Worm (Caenorhabditis elegans): ENCODE results near the gene lron-12.

DNA sequence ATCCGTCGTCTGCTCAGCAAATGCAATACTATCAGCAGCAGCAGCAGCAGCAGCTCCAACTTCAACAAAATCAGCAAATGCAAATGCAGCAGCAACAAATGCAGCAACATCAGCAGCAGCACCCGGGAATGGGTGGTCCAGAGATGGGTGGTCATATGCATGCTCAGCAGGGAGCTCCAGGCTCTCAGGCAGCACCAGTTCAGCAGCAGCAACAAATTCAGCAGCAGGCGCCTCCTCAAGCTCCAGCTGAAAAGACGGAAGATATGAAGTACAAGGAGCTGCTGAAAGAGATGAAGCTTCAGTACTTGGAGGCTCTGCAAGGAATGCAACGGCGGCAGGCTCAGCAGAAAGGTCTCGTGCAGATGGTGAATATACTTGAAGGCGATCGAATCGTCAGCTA, 48.7 kb upstream of the lron-12 start:
- TF ChIP-seq ZK185.1 (tag; optimal IDR thresholded peaks at IDR 0.05; ENCODE audit: poor library complexity, severe bottlenecking) (no peak), B0035.1 (tag; optimal IDR thresholded peaks at IDR 0.05) (no peak), F49E8.2 (tag; optimal IDR thresholded peaks at IDR 0.05; ENCODE audit: insufficient read depth) (no peak), tbp1 (GFP tag; optimal IDR thresholded peaks at IDR 0.05) (no peak)

Data from whole organism, young adult.